Worm (Caenorhabditis elegans) whole organism, L1 larva: ENCODE measurements around the gene F16B12.4.

Source experiments
- C16A3.4 ChIP-seq: fragments of 150-350 bp; optimal IDR thresholded peaks from 2 replicates; lab custom pipeline; 2014; ENCODE audit warnings: missing biosample characterization, missing genetic modification characterization
- C34B4.2 ChIP-seq: sonication (generic microtip); optimal IDR thresholded peaks from 2 replicates; lab custom pipeline; 2017; ENCODE audit warnings: mild to moderate bottlenecking, missing genetic modification characterization, missing compliant biosample characterization
- F16B12.6 ChIP-seq: fragments of 150-350 bp; optimal IDR thresholded peaks from 2 replicates; lab custom pipeline; 2014; ENCODE audit warnings: missing biosample characterization, missing genetic modification characterization
- Y116A8C.19 ChIP-seq: sonication (generic microtip); optimal IDR thresholded peaks from 2 replicates; lab custom pipeline; 2016; ENCODE audit warnings: missing compliant biosample characterization, missing genetic modification characterization, borderline replicate concordance
- alr-1 ChIP-seq: fragments of 200-800 bp; sonication (Bioruptor generic); optimal IDR thresholded peaks from 2 replicates; lab custom pipeline; 2018; ENCODE audit warnings: borderline replicate concordance, mild to moderate bottlenecking, missing genetic modification characterization, missing compliant biosample characterization
- ama-1 ChIP-seq: fragments of 150-350 bp; optimal IDR thresholded peaks from 2 replicates; lab custom pipeline; 2014
- ceh-63 ChIP-seq: fragments of 200-800 bp; sonication (Bioruptor generic); optimal IDR thresholded peaks from 2 replicates; lab custom pipeline; 2018; ENCODE audit warnings: mild to moderate bottlenecking, missing genetic modification characterization, missing compliant biosample characterization
- ceh-82 ChIP-seq, 3 experiments: fragments of 150-350 bp in 1 of 3; sonication (generic microtip) in 2 of 3; optimal IDR thresholded peaks; 2 replicates each; lab custom pipeline; 2014 to 2017; ENCODE audit warnings: missing biosample characterization in 3 of 3, missing genetic modification characterization in 3 of 3
- ces-1 ChIP-seq: fragments of 150-350 bp; optimal IDR thresholded peaks from 2 replicates; lab custom pipeline; 2014; ENCODE audit warnings: missing biosample characterization, missing genetic modification reagents, missing genetic modification characterization
- dpl-1 ChIP-seq, 3 experiments: fragments of 150-350 bp in 2 of 3; sonication (generic microtip) in 1 of 3; optimal IDR thresholded peaks; 2 replicates each; lab custom pipeline; 2014 to 2017; ENCODE audit warnings: missing biosample characterization in 3 of 3, missing genetic modification characterization in 3 of 3, missing genetic modification reagents in 3 of 3
- dsc-1 ChIP-seq: sonication (generic microtip); optimal IDR thresholded peaks from 2 replicates; lab custom pipeline; 2016; ENCODE audit warnings: mild to moderate bottlenecking, missing genetic modification characterization, missing compliant biosample characterization
- efl-1 ChIP-seq, 4 experiments: fragments of 150-350 bp; optimal IDR thresholded peaks in 3 of 4; peaks in 1 of 4; 1 replicate in 1 of 4; 2 replicates in 3 of 4; lab custom pipeline; 2014; ENCODE audit warnings: missing biosample characterization in 2 of 4, missing genetic modification characterization in 2 of 4, missing genetic modification reagents in 2 of 4
- efl-3 ChIP-seq: fragments of 200-800 bp; sonication (Bioruptor generic); optimal IDR thresholded peaks from 2 replicates; lab custom pipeline; 2018; ENCODE audit warnings: mild to moderate bottlenecking, missing genetic modification characterization, missing compliant biosample characterization
- egl-13 ChIP-seq: sonication (generic microtip); optimal IDR thresholded peaks from 2 replicates; lab custom pipeline; 2016; ENCODE audit warnings: missing genotype, missing genetic modification reagents, missing genetic modification characterization, missing compliant biosample characterization
- elt-2 ChIP-seq: sonication (generic microtip); optimal IDR thresholded peaks from 2 replicates; lab custom pipeline; 2016; ENCODE audit warnings: missing genetic modification characterization, mild to moderate bottlenecking, inconsistent platforms, missing compliant biosample characterization, missing genetic modification reagents
- elt-3 ChIP-seq, 6 experiments: fragments of 150-350 bp in 1 of 6; sonication (generic microtip); optimal IDR thresholded peaks; 2 replicates each; lab custom pipeline; 2017 to 2018; ENCODE audit warnings: missing biosample characterization in 6 of 6, missing genetic modification characterization in 6 of 6, inconsistent platforms in 1 of 6
- fkh-4 ChIP-seq: sonication (generic microtip); optimal IDR thresholded peaks from 2 replicates; lab custom pipeline; 2016; ENCODE audit warnings: missing compliant biosample characterization, missing genetic modification characterization, borderline replicate concordance
- fos-1 ChIP-seq: fragments of 150-350 bp; optimal IDR thresholded peaks from 2 replicates; lab custom pipeline; 2014; ENCODE audit warnings: missing biosample characterization, missing genetic modification characterization
- hlh-4 ChIP-seq: sonication (generic microtip); optimal IDR thresholded peaks from 2 replicates; lab custom pipeline; 2016; ENCODE audit warnings: mild to moderate bottlenecking, missing genetic modification characterization, missing compliant biosample characterization
- hpl-2 ChIP-seq: fragments of 150-350 bp; optimal IDR thresholded peaks from 2 replicates; lab custom pipeline; 2014; ENCODE audit warnings: missing biosample characterization, missing genetic modification reagents, missing genetic modification characterization
- jun-1 ChIP-seq: fragments of 150-350 bp; optimal IDR thresholded peaks from 2 replicates; lab custom pipeline; 2014; ENCODE audit warnings: missing biosample characterization, missing genetic modification reagents, missing genetic modification characterization
- lin-14 ChIP-seq: fragments of 200-800 bp; sonication (Bioruptor generic); optimal IDR thresholded peaks from 2 replicates; lab custom pipeline; 2018; ENCODE audit warnings: mild to moderate bottlenecking, missing genetic modification characterization, moderate library complexity, missing compliant biosample characterization
- lin-35 ChIP-seq, 2 experiments: fragments of 150-350 bp; optimal IDR thresholded peaks; 2 replicates each; lab custom pipeline; 2014; ENCODE audit warnings: missing biosample characterization in 2 of 2, missing genetic modification characterization in 2 of 2, missing genetic modification reagents in 2 of 2
- lir-3 ChIP-seq: sonication (generic microtip); optimal IDR thresholded peaks from 2 replicates; lab custom pipeline; 2016; ENCODE audit warnings: mild to moderate bottlenecking, missing genetic modification characterization, moderate library complexity, missing compliant biosample characterization; ENCODE audit not compliant: poor library complexity
- lsy-2 ChIP-seq, 2 experiments: fragments of 150-350 bp; optimal IDR thresholded peaks; 2 replicates each; lab custom pipeline; 2014; ENCODE audit warnings: missing biosample characterization in 2 of 2, missing genetic modification characterization in 2 of 2
- mab-9 ChIP-seq: fragments of 200-800 bp; sonication (Bioruptor generic); IDR thresholded peaks from 2 replicates; pipeline ENCODE4 v1.3.6; 2022; ENCODE audit warnings: missing genetic modification reagents, missing genetic modification characterization, missing compliant biosample characterization
- mdl-1 ChIP-seq, 2 experiments: fragments of 150-350 bp; optimal IDR thresholded peaks; 2 replicates each; lab custom pipeline; 2014 to 2017; ENCODE audit warnings: missing biosample characterization in 2 of 2, missing genetic modification characterization in 2 of 2, inconsistent platforms in 1 of 2
- nhr-20 ChIP-seq: sonication (generic microtip); optimal IDR thresholded peaks from 2 replicates; lab custom pipeline; 2016; ENCODE audit warnings: mild to moderate bottlenecking, missing genetic modification characterization, missing compliant biosample characterization
- nhr-28 ChIP-seq: fragments of 150-350 bp; optimal IDR thresholded peaks from 2 replicates; lab custom pipeline; 2014; ENCODE audit warnings: missing biosample characterization, missing genetic modification characterization
- nhr-47 ChIP-seq: sonication (generic microtip); optimal IDR thresholded peaks from 2 replicates; lab custom pipeline; 2016; ENCODE audit warnings: mild to moderate bottlenecking, missing genetic modification characterization, moderate library complexity, missing compliant biosample characterization
- nhr-76 ChIP-seq: sonication (generic microtip); optimal IDR thresholded peaks from 2 replicates; lab custom pipeline; 2017; ENCODE audit warnings: missing biosample characterization, missing genetic modification characterization
- nhr-84 ChIP-seq: sonication (generic microtip); optimal IDR thresholded peaks from 2 replicates; lab custom pipeline; 2017; ENCODE audit warnings: missing biosample characterization, missing genetic modification characterization
- pag-3 ChIP-seq: sonication (generic microtip); optimal IDR thresholded peaks from 2 replicates; lab custom pipeline; 2017; ENCODE audit warnings: missing genetic modification characterization, mild to moderate bottlenecking, missing compliant biosample characterization, antibody characterized with exemption, borderline replicate concordance; ENCODE audit not compliant: insufficient read depth
- pax-3 ChIP-seq: fragments of 200-800 bp; sonication (Bioruptor generic); optimal IDR thresholded peaks from 2 replicates; lab custom pipeline; 2018; ENCODE audit warnings: mild to moderate bottlenecking, missing genetic modification characterization, moderate library complexity, missing compliant biosample characterization
- pqm-1 ChIP-seq: sonication (generic microtip); optimal IDR thresholded peaks from 3 replicates; lab custom pipeline; 2017; ENCODE audit warnings: missing biosample characterization, missing genetic modification characterization
- rnt-1 ChIP-seq: sonication (generic microtip); optimal IDR thresholded peaks from 2 replicates; lab custom pipeline; 2016; ENCODE audit warnings: mild to moderate bottlenecking, missing genetic modification characterization, moderate library complexity, missing compliant biosample characterization
- skn-1 ChIP-seq: fragments of 150-350 bp; optimal IDR thresholded peaks from 2 replicates; lab custom pipeline; 2014; ENCODE audit warnings: missing biosample characterization, missing genetic modification characterization
- snpc-4 ChIP-seq: fragments of 150-350 bp; optimal IDR thresholded peaks from 2 replicates; lab custom pipeline; 2014; ENCODE audit warnings: missing biosample characterization, missing genetic modification characterization
- sox-4 ChIP-seq: sonication (generic microtip); optimal IDR thresholded peaks from 2 replicates; lab custom pipeline; 2016; ENCODE audit warnings: missing genetic modification characterization, missing compliant biosample characterization
- sptf-1 ChIP-seq: fragments of 150-350 bp; optimal IDR thresholded peaks from 2 replicates; lab custom pipeline; 2014; ENCODE audit warnings: missing biosample characterization, missing genetic modification characterization
- swsn-7 ChIP-seq: sonication (generic microtip); optimal IDR thresholded peaks from 2 replicates; lab custom pipeline; 2016; ENCODE audit warnings: missing genetic modification characterization, missing compliant biosample characterization
- tbx-2 ChIP-seq: sonication (generic microtip); optimal IDR thresholded peaks from 2 replicates; lab custom pipeline; 2016; ENCODE audit warnings: missing genetic modification characterization, missing compliant biosample characterization
- unc-130 ChIP-seq: fragments of 150-350 bp; optimal IDR thresholded peaks from 2 replicates; lab custom pipeline; 2017; ENCODE audit warnings: missing biosample characterization, missing genetic modification characterization, inconsistent platforms
- unc-30 ChIP-seq: sonication (generic microtip); optimal IDR thresholded peaks from 2 replicates; lab custom pipeline; 2017; ENCODE audit warnings: missing biosample characterization, missing genetic modification characterization
- unc-62 ChIP-seq: fragments of 150-350 bp; optimal IDR thresholded peaks from 2 replicates; lab custom pipeline; 2014; ENCODE audit warnings: missing biosample characterization, missing genetic modification reagents, missing genetic modification characterization
- unc-86 ChIP-seq: sonication (generic microtip); optimal IDR thresholded peaks from 2 replicates; lab custom pipeline; 2016; ENCODE audit warnings: missing genetic modification characterization, missing compliant biosample characterization
- unc-98 ChIP-seq: fragments of 200-800 bp; sonication (Bioruptor generic); IDR thresholded peaks from 2 replicates; pipeline ENCODE4 v1.3.6; 2022; ENCODE audit warnings: missing genetic modification characterization, missing compliant biosample characterization
- ztf-11 ChIP-seq, 2 experiments: sonication (generic microtip); optimal IDR thresholded peaks; 2 replicates each; lab custom pipeline; 2016 to 2017; ENCODE audit warnings: missing genetic modification characterization in 2 of 2, missing biosample characterization in 1 of 2, missing compliant biosample characterization in 1 of 2
- ztf-4 ChIP-seq: fragments of 150-350 bp; optimal IDR thresholded peaks from 2 replicates; lab custom pipeline; 2014; ENCODE audit warnings: missing biosample characterization, missing genetic modification characterization

The F16B12.4 gene

ce11 chrX:14146740-14147140 is 48.3 kb upstream of the F16B12.4 start (continued):
- peak; percentile 59 for TF ChIP-seq rnt-1
- TF ChIP-seq egl-13 (tag; lab: Kevin White, UChicago), result no peak
- TF ChIP-seq sox-4, result no peak
- TF ChIP-seq fkh-4 (tag; lab: Kevin White, UChicago), result no peak
- peak; percentile 75 for TF ChIP-seq tbx-2
- peak; percentile 11 for TF ChIP-seq ama-1
- TF ChIP-seq F16B12.6 (tag; lab: Kevin White, UChicago), result peak; percentile 13
- TF ChIP-seq fos-1, result peak; percentile 80
- TF ChIP-seq pax-3, result no peak
- TF ChIP-seq dpl-1 (GFP tag; optimal IDR thresholded peaks at IDR 0.05; lab: Kevin White, UChicago), result peak in 2 of 3 experiments; percentile 49 to 52
- TF ChIP-seq unc-30 (tag; lab: Kevin White, UChicago), result no peak
- TF ChIP-seq elt-3 (tag; optimal IDR thresholded peaks at IDR 0.05; lab: Kevin White, UChicago), result peak in 3 of 6 experiments; percentile 64 to 90 (median 75)
- TF ChIP-seq nhr-20, result peak; percentile 89
- no peak for TF ChIP-seq Y116A8C.19 (tag; lab: Kevin White, UChicago)
- peak; percentile 81 for TF ChIP-seq skn-1 (tag; lab: Kevin White, UChicago)
- TF ChIP-seq nhr-28 (tag; lab: Kevin White, UChicago), result no peak
- peak; percentile 52 for TF ChIP-seq dsc-1
- peak; percentile 66 to 81 for TF ChIP-seq lsy-2 (tag; optimal IDR thresholded peaks at IDR 0.05; lab: Kevin White, UChicago)
- TF ChIP-seq nhr-76 (tag; lab: Kevin White, UChicago), result no peak
- peak; percentile 43 for TF ChIP-seq jun-1
- TF ChIP-seq snpc-4 (tag; lab: Kevin White, UChicago), result no peak
- peak; percentile 77 for TF ChIP-seq nhr-47 (tag; lab: Kevin White, UChicago)
- peak; percentile 75 for TF ChIP-seq unc-86
- TF ChIP-seq hpl-2 (GFP tag; lab: Kevin White, UChicago), result peak; percentile 43

ce11 chrX:14145634-14146033 is 47.2 kb upstream of the F16B12.4 start:
- TF ChIP-seq pag-3 (tag; lab: Kevin White, UChicago) (no peak), alr-1 (tag; lab: Kevin White, UChicago) (no peak), pqm-1 (no peak), tbx-2 (no peak), ceh-82 (tag; optimal IDR thresholded peaks at IDR 0.05; lab: Kevin White, UChicago) (no peak), efl-1 (optimal IDR thresholded peaks at IDR 0.05; lab: Kevin White, UChicago) (no peak), efl-1 (GFP tag; optimal IDR thresholded peaks at IDR 0.05 in 1 of 2; lab: Kevin White, UChicago) (no peak), mab-9 (no peak), lir-3 (no peak), elt-3 (tag; optimal IDR thresholded peaks at IDR 0.05; lab: Kevin White, UChicago) (no peak), efl-3 (no peak), sptf-1 (no peak), unc-62 (GFP tag; lab: Kevin White, UChicago) (no peak), mdl-1 (tag; optimal IDR thresholded peaks at IDR 0.05; lab: Kevin White, UChicago) (peak in 1 of 2 experiments; percentile 11), unc-130 (tag; lab: Kevin White, UChicago) (no peak), ceh-63 (GFP tag; lab: Kevin White, UChicago) (no peak), skn-1 (tag; lab: Kevin White, UChicago) (no peak), hpl-2 (GFP tag; lab: Kevin White, UChicago) (no peak), elt-2 (tag; lab: Kevin White, UChicago) (peak; percentile 21), C34B4.2 (tag; lab: Kevin White, UChicago) (no peak), ztf-4 (tag; lab: Kevin White, UChicago) (no peak), lin-35 (GFP tag; optimal IDR thresholded peaks at IDR 0.05; lab: Kevin White, UChicago) (peak in 1 of 2 experiments; percentile 37), pax-3 (no peak), F16B12.6 (tag; lab: Kevin White, UChicago) (no peak), unc-30 (tag; lab: Kevin White, UChicago) (no peak), lsy-2 (tag; optimal IDR thresholded peaks at IDR 0.05; lab: Kevin White, UChicago) (no peak), ztf-11 (tag; optimal IDR thresholded peaks at IDR 0.05; lab: Kevin White, UChicago) (no peak), unc-98 (no peak), nhr-76 (tag; lab: Kevin White, UChicago) (no peak), swsn-7 (tag; lab: Kevin White, UChicago) (no peak), nhr-84 (no peak), lin-14 (peak; percentile 21), C16A3.4 (tag; lab: Kevin White, UChicago) (peak; percentile 33), ces-1 (GFP tag; lab: Kevin White, UChicago) (no peak), nhr-20 (no peak), hlh-4 (no peak), jun-1 (no peak)
- TF ChIP-seq, all 84 proteins: peak for 5
